Fruit fly (Drosophila melanogaster) whole organism, adult: ENCODE data around the gene CG43342.

ENCODE experiments used
- CG11617 ChIP-seq: fragments of 200-800 bp; sonication (Bioruptor generic); optimal IDR thresholded peaks from 2 replicates; lab custom pipeline; 2017; ENCODE audit warnings: mild to moderate bottlenecking, missing biosample characterization, missing genetic modification reagents, missing genetic modification characterization
- CG12768 ChIP-seq: fragments of 200-800 bp; sonication (Bioruptor generic); optimal IDR thresholded peaks from 2 replicates; lab custom pipeline; 2017; ENCODE audit warnings: missing biosample characterization, missing genetic modification characterization, mild to moderate bottlenecking, moderate library complexity, missing genetic modification reagents
- CG14711 ChIP-seq: fragments of 200-800 bp; sonication (Bioruptor generic); optimal IDR thresholded peaks from 2 replicates; lab custom pipeline; 2018; ENCODE audit warnings: missing biosample characterization, mild to moderate bottlenecking, missing genetic modification characterization, moderate library complexity
- CG1620 ChIP-seq: fragments of 200-800 bp; sonication (Bioruptor generic); optimal IDR thresholded peaks from 2 replicates; lab custom pipeline; 2016; ENCODE audit warnings: missing biosample characterization, missing genetic modification characterization
- CG33017 ChIP-seq: fragments of 200-800 bp; sonication (Bioruptor generic); optimal IDR thresholded peaks from 2 replicates; lab custom pipeline; 2018; ENCODE audit warnings: missing biosample characterization, mild to moderate bottlenecking, missing genetic modification characterization, moderate library complexity
- CG5204 ChIP-seq: fragments of 200-800 bp; sonication (Bioruptor generic); optimal IDR thresholded peaks from 2 replicates; lab custom pipeline; 2016; ENCODE audit warnings: missing biosample characterization, missing genetic modification characterization
- CG7045 ChIP-seq: fragments of 200-800 bp; sonication (Bioruptor generic); optimal IDR thresholded peaks from 2 replicates; lab custom pipeline; 2017; ENCODE audit warnings: missing biosample characterization, mild to moderate bottlenecking, missing genetic modification characterization
- CG7101 ChIP-seq: fragments of 200-800 bp; sonication (Bioruptor generic); optimal IDR thresholded peaks from 2 replicates; lab custom pipeline; 2018; ENCODE audit warnings: missing biosample characterization, mild to moderate bottlenecking, missing genetic modification characterization, moderate library complexity
- Clk ChIP-seq: fragments of 200-800 bp; sonication (Bioruptor generic); optimal IDR thresholded peaks from 2 replicates; lab custom pipeline; 2017; ENCODE audit warnings: missing biosample characterization, missing genetic modification characterization
- Crg-1 ChIP-seq: fragments of 200-800 bp; sonication (Bioruptor generic); optimal IDR thresholded peaks from 2 replicates; lab custom pipeline; 2016; ENCODE audit warnings: missing biosample characterization, missing genetic modification characterization
- Hr96 ChIP-seq: fragments of 200-800 bp; sonication (Bioruptor generic); optimal IDR thresholded peaks from 2 replicates; lab custom pipeline; 2016; ENCODE audit warnings: missing biosample characterization, missing genetic modification characterization
- Mnt ChIP-seq: fragments of 200-800 bp; sonication (Bioruptor generic); optimal IDR thresholded peaks from 2 replicates; lab custom pipeline; 2016; ENCODE audit warnings: missing biosample characterization, mild to moderate bottlenecking, missing genetic modification characterization
- bab1 ChIP-seq: fragments of 200-800 bp; sonication (Bioruptor generic); optimal IDR thresholded peaks from 3 replicates; lab custom pipeline; 2019; ENCODE audit warnings: missing biosample characterization, mild to moderate bottlenecking, missing genetic modification characterization, moderate library complexity
- cic ChIP-seq: fragments of 200-800 bp; sonication (Bioruptor generic); optimal IDR thresholded peaks from 2 replicates; lab custom pipeline; 2017; ENCODE audit warnings: missing biosample characterization, mild to moderate bottlenecking, missing genetic modification characterization, moderate library complexity
- cnc ChIP-seq, 2 experiments: fragments of >200 bp; optimal IDR thresholded peaks; 2 replicates each; lab custom pipeline; 2017
- kay ChIP-seq: fragments of 200-800 bp; sonication (Bioruptor generic); peaks from one replicate; lab custom pipeline; 2016; ENCODE audit warnings: missing biosample characterization, missing genetic modification characterization, borderline replicate concordance
- ovo ChIP-seq: fragments of 200-800 bp; sonication (Bioruptor generic); optimal IDR thresholded peaks from 2 replicates; lab custom pipeline; 2016; ENCODE audit warnings: missing biosample characterization, missing genetic modification characterization
- pad ChIP-seq: fragments of 200-800 bp; sonication (Bioruptor generic); optimal IDR thresholded peaks from 3 replicates; lab custom pipeline; 2017; ENCODE audit warnings: missing biosample characterization, missing genetic modification characterization, mild to moderate bottlenecking, moderate library complexity, missing genetic modification reagents
- tj ChIP-seq: fragments of 200-800 bp; sonication (Bioruptor generic); optimal IDR thresholded peaks from 3 replicates; lab custom pipeline; 2017; ENCODE audit warnings: missing biosample characterization, mild to moderate bottlenecking, missing genetic modification characterization, moderate library complexity
- toe ChIP-seq: fragments of 200-800 bp; sonication (Bioruptor generic); optimal IDR thresholded peaks from 2 replicates; lab custom pipeline; 2016; ENCODE audit warnings: missing biosample characterization, missing genetic modification characterization

Gene CG43342

dm6 chr3R:22420911-22421310 lies 39.8 kb downstream of the CG43342 start, which contains the start of the genes Nop56 and mats:
Gene Nop56 (minus strand): TSS chr3R:22421068.
Gene mats (plus strand): TSS chr3R:22421161.
- TF ChIP-seq CG12768, result no peak
- TF ChIP-seq CG11617, result peak; percentile 6
- peak; percentile 88 for TF ChIP-seq kay
- TF ChIP-seq pad (GFP tag; lab: Kevin White, UChicago), result peak; percentile 27
- no peak for TF ChIP-seq toe
- TF ChIP-seq Mnt, result peak; percentile 100
- TF ChIP-seq CG7101, result peak; percentile 45
- no peak for TF ChIP-seq Clk (GFP tag; lab: Kevin White, UChicago)
- peak; percentile 67 for TF ChIP-seq bab1 (GFP tag; lab: Kevin White, UChicago)
- peak; percentile 19 for TF ChIP-seq CG14711 (tag; lab: Kevin White, UChicago)
- peak; percentile 27 for TF ChIP-seq cic (GFP tag; lab: Kevin White, UChicago)
- no peak for TF ChIP-seq cnc (optimal IDR thresholded peaks at IDR 0.05; lab: Kevin White, UChicago)

DNA sequence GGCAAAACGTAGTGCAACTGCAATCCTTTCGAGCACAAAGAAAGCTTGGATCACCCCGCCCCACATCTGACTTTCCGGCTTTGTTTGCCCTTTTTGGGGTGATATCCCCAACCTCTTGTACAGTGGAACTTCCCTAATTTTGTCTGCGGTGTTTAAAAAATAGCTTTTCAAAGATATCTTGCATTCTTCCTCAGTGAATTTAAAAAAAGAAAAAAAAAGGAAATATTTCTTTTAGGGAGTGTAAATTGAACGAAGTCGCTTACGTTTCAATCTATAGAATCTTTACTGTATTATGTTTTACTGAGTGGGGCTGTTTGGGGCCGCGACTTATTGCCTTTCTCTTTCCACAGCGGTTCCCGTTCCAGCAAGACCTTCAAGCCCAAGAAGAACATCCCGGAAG lies 40.5 kb downstream of the CG43342 start:
- no peak for TF ChIP-seq CG5204
- TF ChIP-seq CG1620 (GFP tag; lab: Kevin White, UChicago), result no peak
- TF ChIP-seq Hr96 (GFP tag; lab: Kevin White, UChicago), result peak; percentile 23
- peak; percentile 56 for TF ChIP-seq CG14711 (tag; lab: Kevin White, UChicago)
- no peak for TF ChIP-seq Crg-1 (GFP tag; lab: Kevin White, UChicago)
- no peak for TF ChIP-seq Mnt
- TF ChIP-seq tj (GFP tag; lab: Kevin White, UChicago), result no peak
- no peak for TF ChIP-seq ovo
- TF ChIP-seq kay, result no peak
- peak; percentile 2 for TF ChIP-seq pad (GFP tag; lab: Kevin White, UChicago)
- TF ChIP-seq CG11617, result no peak
- peak; percentile 69 for TF ChIP-seq CG7101
- TF ChIP-seq CG33017 (tag; lab: Kevin White, UChicago), result peak; percentile 54
- no peak for TF ChIP-seq toe
- peak; percentile 90 for TF ChIP-seq bab1 (GFP tag; lab: Kevin White, UChicago)
- TF ChIP-seq CG12768, result no peak
- no peak for TF ChIP-seq cnc (optimal IDR thresholded peaks at IDR 0.05; lab: Kevin White, UChicago)
- peak; percentile 6 for TF ChIP-seq CG7045
- TF ChIP-seq cic (GFP tag; lab: Kevin White, UChicago), result no peak
- no peak for TF ChIP-seq Clk (GFP tag; lab: Kevin White, UChicago)

DNA sequence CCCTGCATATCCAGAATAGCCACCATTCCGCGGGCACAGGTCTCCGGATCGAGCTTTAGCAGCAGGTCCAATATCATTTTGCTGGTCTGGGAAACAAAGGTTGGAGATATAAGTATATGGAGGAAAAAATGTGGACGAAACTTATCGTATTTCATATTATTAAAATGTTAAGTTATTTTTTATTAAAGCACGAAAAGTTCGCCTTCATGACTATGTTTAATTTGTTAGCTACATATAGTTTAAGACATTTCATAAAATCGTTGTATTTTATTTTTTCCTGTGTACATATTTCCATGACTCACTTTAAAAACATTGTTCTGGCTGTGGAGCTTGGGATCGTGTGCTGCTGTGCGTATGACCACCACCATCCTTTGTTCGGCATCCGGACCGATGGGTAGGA lies 42.9 kb downstream of the CG43342 start:
- TF ChIP-seq bab1 (GFP tag; lab: Kevin White, UChicago) (no peak), CG7045 (no peak), CG5204 (no peak), kay (no peak), Crg-1 (GFP tag; lab: Kevin White, UChicago) (no peak), tj (GFP tag; lab: Kevin White, UChicago) (no peak), CG7101 (no peak), CG14711 (tag; lab: Kevin White, UChicago) (no peak), pad (GFP tag; lab: Kevin White, UChicago) (no peak), Clk (GFP tag; lab: Kevin White, UChicago) (no peak), CG11617 (no peak), CG1620 (GFP tag; lab: Kevin White, UChicago) (no peak), CG33017 (tag; lab: Kevin White, UChicago) (no peak), ovo (no peak), Mnt (no peak), Hr96 (GFP tag; lab: Kevin White, UChicago) (no peak), cnc (optimal IDR thresholded peaks at IDR 0.05; lab: Kevin White, UChicago) (no peak), cic (GFP tag; lab: Kevin White, UChicago) (no peak), CG12768 (no peak)

DNA sequence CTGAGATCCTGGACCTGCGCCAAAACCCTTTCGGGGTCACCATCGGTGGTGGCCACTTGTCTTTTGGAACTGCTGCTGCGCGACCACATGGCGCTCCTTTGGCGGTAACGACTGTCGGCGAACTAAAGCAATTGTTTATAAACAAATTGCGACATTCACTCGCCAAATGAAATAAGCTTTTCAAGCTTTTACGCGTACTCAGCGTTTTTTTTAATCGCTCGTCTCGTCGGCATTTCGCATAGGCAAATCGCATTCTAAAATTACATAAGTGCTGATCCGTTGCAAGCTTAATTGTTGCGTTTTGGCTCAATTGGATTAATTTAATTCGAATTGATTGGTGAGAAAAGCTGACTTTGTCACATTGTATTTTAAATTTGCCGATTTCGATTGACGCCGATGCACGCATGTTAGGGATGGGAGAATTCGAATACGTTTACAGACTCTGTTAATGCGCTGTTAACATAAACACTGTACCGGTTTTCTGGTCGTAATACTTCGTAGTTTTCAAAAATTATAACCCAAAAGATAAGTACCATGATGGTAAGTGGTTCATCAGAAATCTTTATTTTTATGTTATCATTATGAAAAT lies 43.6 kb downstream of the CG43342 start, which contains the start of gene pinta:
pinta (minus strand) TSS at position 328 of the 589 bp plus-strand sequence.
- TF ChIP-seq Clk (GFP tag; lab: Kevin White, UChicago) (no peak), kay (no peak), cic (GFP tag; lab: Kevin White, UChicago) (peak; percentile 67), Crg-1 (GFP tag; lab: Kevin White, UChicago) (no peak), CG7101 (no peak), pad (GFP tag; lab: Kevin White, UChicago) (no peak), cnc (optimal IDR thresholded peaks at IDR 0.05; lab: Kevin White, UChicago) (no peak), CG12768 (no peak), CG1620 (GFP tag; lab: Kevin White, UChicago) (no peak), bab1 (GFP tag; lab: Kevin White, UChicago) (peak; percentile 8), toe (no peak), Mnt (peak; percentile 60), CG11617 (no peak), ovo (no peak), tj (GFP tag; lab: Kevin White, UChicago) (peak; percentile 97), CG7045 (no peak)
